Fruit fly (Drosophila melanogaster) whole organism, adult: Measurements from ENCODE around the gene CG42766.

Experiments
- CG14711 ChIP-seq: fragments of 200-800 bp; sonication (Bioruptor generic); optimal IDR thresholded peaks from 2 replicates; lab custom pipeline; 2018; ENCODE audit warnings: missing biosample characterization, mild to moderate bottlenecking, missing genetic modification characterization, moderate library complexity
- CG1620 ChIP-seq: fragments of 200-800 bp; sonication (Bioruptor generic); optimal IDR thresholded peaks from 2 replicates; lab custom pipeline; 2016; ENCODE audit warnings: missing biosample characterization, missing genetic modification characterization
- CG33017 ChIP-seq: fragments of 200-800 bp; sonication (Bioruptor generic); optimal IDR thresholded peaks from 2 replicates; lab custom pipeline; 2018; ENCODE audit warnings: missing biosample characterization, mild to moderate bottlenecking, missing genetic modification characterization, moderate library complexity
- CG5204 ChIP-seq: fragments of 200-800 bp; sonication (Bioruptor generic); optimal IDR thresholded peaks from 2 replicates; lab custom pipeline; 2016; ENCODE audit warnings: missing biosample characterization, missing genetic modification characterization
- Clk ChIP-seq: fragments of 200-800 bp; sonication (Bioruptor generic); optimal IDR thresholded peaks from 2 replicates; lab custom pipeline; 2017; ENCODE audit warnings: missing biosample characterization, missing genetic modification characterization
- Mnt ChIP-seq: fragments of 200-800 bp; sonication (Bioruptor generic); optimal IDR thresholded peaks from 2 replicates; lab custom pipeline; 2016; ENCODE audit warnings: missing biosample characterization, mild to moderate bottlenecking, missing genetic modification characterization
- bab1 ChIP-seq: fragments of 200-800 bp; sonication (Bioruptor generic); optimal IDR thresholded peaks from 3 replicates; lab custom pipeline; 2019; ENCODE audit warnings: missing biosample characterization, mild to moderate bottlenecking, missing genetic modification characterization, moderate library complexity
- cnc ChIP-seq, 2 experiments: fragments of >200 bp; optimal IDR thresholded peaks; 2 replicates each; lab custom pipeline; 2017
- kay ChIP-seq: fragments of 200-800 bp; sonication (Bioruptor generic); peaks from one replicate; lab custom pipeline; 2016; ENCODE audit warnings: missing biosample characterization, missing genetic modification characterization, borderline replicate concordance
- toe ChIP-seq: fragments of 200-800 bp; sonication (Bioruptor generic); optimal IDR thresholded peaks from 2 replicates; lab custom pipeline; 2016; ENCODE audit warnings: missing biosample characterization, missing genetic modification characterization

DNA sequence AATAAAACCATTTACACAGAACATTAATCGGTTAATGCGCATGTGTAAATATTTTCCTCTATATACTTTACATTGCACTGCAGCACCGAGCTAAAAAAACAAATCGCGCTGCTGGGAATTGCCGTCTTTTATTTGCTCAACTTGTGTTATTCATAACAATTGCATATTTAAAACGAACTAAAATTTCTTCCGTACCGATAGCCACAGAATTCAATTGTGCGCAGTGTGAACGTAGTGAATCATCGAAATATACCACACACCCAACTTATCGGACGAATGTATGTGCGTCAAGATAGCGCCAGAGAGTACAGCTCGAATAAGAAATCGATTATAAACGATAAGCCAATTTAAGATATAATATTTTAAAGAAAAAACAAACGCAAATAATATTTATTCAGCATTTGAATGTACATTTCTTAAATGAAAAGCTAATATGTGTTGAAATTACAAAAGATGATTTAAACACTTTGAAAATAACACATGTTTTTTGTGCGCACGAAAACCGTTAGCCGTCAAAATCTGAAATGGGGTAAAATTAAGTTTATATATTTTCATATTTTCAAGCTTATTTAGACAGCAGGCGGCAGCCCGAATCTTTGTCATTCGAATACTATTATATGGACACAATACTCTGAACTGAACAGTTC lies 29.0 kb downstream of the CG42766 start, which contains the start of the genes vap and CG12698:
- TF ChIP-seq CG33017 (tag; lab: Kevin White, UChicago) (no peak), bab1 (GFP tag; lab: Kevin White, UChicago) (no peak), CG1620 (no peak), Mnt (no peak), Clk (GFP tag; lab: Kevin White, UChicago) (no peak), CG5204 (GFP tag; lab: Kevin White, UChicago) (no peak), kay (peak; percentile 56), cnc (optimal IDR thresholded peaks at IDR 0.05; lab: Kevin White, UChicago) (no peak), CG14711 (tag; lab: Kevin White, UChicago) (no peak), toe (GFP tag; lab: Kevin White, UChicago) (no peak)
